Worm (Caenorhabditis elegans): ENCODE data around the gene ppk-3.

DNA sequence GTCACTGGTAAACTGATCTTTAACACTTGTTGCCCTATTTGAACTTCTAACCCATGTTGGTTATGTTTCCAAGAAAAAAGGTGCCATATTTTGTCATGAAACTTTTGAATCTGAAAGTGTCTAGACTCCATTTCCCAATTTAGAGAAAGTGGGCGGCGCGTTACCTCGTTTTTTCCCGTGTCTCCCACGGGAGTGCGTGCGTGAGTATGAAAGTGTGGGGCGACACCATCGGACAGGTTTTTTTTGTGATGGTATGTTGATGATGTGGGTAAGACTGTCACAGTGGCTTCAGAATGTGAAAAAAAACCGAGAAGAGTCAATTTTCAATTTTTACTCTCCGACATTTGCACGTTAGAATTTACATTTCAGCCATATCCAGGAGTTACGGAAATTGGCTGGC, 30.3 kb upstream of the ppk-3 start:
- TF ChIP-seq sea-1 (GFP tag; conservative IDR thresholded peaks at IDR 0.05) (no peak), ama-1 (optimal IDR thresholded peaks at IDR 0.05) (no peak), tbx-11 (GFP tag; IDR thresholded peaks at IDR 0.05) (no peak), tbx-37 (GFP tag; conservative IDR thresholded peaks at IDR 0.05) (no peak), ceh-13 (GFP tag; optimal IDR thresholded peaks at IDR 0.05) (no peak), tra-4 (tag; optimal IDR thresholded peaks at IDR 0.05) (no peak), scrt-1 (GFP tag; IDR thresholded peaks at IDR 0.05) (no peak), hmbx-1 (tag; optimal IDR thresholded peaks at IDR 0.05) (no peak), hmg-4 (GFP tag; optimal IDR thresholded peaks at IDR 0.05) (no peak), flt-1 (GFP tag; IDR thresholded peaks at IDR 0.05) (no peak)
